Worm (Caenorhabditis elegans) whole organism, young adult: ENCODE results near the gene Y22D7AL.7.

Source experiments
- B0035.1 ChIP-seq: sonication (generic microtip); optimal IDR thresholded peaks from 2 replicates; lab custom pipeline; 2016; ENCODE audit warnings: missing genetic modification characterization, mild to moderate bottlenecking, missing compliant biosample characterization, missing genotype, missing genetic modification reagents
- C17E4.6 ChIP-seq: fragments of 200-800 bp; sonication (Bioruptor generic); IDR thresholded peaks from 2 replicates; pipeline ENCODE4 v1.3.6; 2022; ENCODE audit warnings: missing genetic modification reagents, missing genetic modification characterization, missing compliant biosample characterization
- D2030.7 ChIP-seq: fragments of 200-800 bp; sonication (Bioruptor generic); IDR thresholded peaks from 2 replicates; pipeline ENCODE4 v1.3.6; 2022; ENCODE audit warnings: missing genetic modification reagents, missing genetic modification characterization, missing compliant biosample characterization
- F23B12.7 ChIP-seq: sonication (generic microtip); optimal IDR thresholded peaks from 2 replicates; lab custom pipeline; 2017; ENCODE audit warnings: missing genetic modification characterization, mild to moderate bottlenecking, missing compliant biosample characterization, antibody characterized with exemption, moderate library complexity; ENCODE audit not compliant: insufficient read depth
- F33H1.4 ChIP-seq: fragments of 200-800 bp; sonication (Bioruptor generic); IDR thresholded peaks from 2 replicates; pipeline ENCODE4 v1.3.6; 2022; ENCODE audit warnings: missing genetic modification reagents, missing genetic modification characterization, missing compliant biosample characterization
- F37B4.10 ChIP-seq: fragments of 200-800 bp; sonication (Bioruptor generic); IDR thresholded peaks from 2 replicates; pipeline ENCODE4 v1.3.6; 2022; ENCODE audit warnings: missing genetic modification characterization, missing compliant biosample characterization
- F52B5.7 ChIP-seq: sonication (generic microtip); optimal IDR thresholded peaks from 2 replicates; lab custom pipeline; 2016; ENCODE audit warnings: mild to moderate bottlenecking, missing genetic modification characterization, missing compliant biosample characterization
- T07F8.4 ChIP-seq: sonication (generic microtip); optimal IDR thresholded peaks from 2 replicates; lab custom pipeline; 2016; ENCODE audit warnings: mild to moderate bottlenecking, missing genetic modification characterization, moderate library complexity, missing compliant biosample characterization
- Y56A3A.18 ChIP-seq: fragments of 200-800 bp; sonication (Bioruptor generic); IDR thresholded peaks from 2 replicates; pipeline ENCODE4 v1.3.6; 2022; ENCODE audit warnings: missing genetic modification reagents, missing genetic modification characterization, missing compliant biosample characterization
- ama-1 ChIP-seq, 3 experiments: fragments of 150-350 bp in 1 of 3; sonication (generic microtip) in 2 of 3; optimal IDR thresholded peaks; 2 replicates each; lab custom pipeline; 2014 to 2018; ENCODE audit warnings: missing biosample characterization in 2 of 3, missing genetic modification characterization in 2 of 3, missing genetic modification reagents in 2 of 3
- attf-5 ChIP-seq: fragments of 200-800 bp; sonication (Bioruptor generic); optimal IDR thresholded peaks from 2 replicates; lab custom pipeline; 2018; ENCODE audit warnings: mild to moderate bottlenecking, missing genetic modification characterization, missing compliant biosample characterization
- attf-6 ChIP-seq: fragments of 200-800 bp; sonication (Bioruptor generic); IDR thresholded peaks from 2 replicates; pipeline ENCODE4 v1.3.6; 2022; ENCODE audit warnings: missing genetic modification reagents, missing genetic modification characterization, missing compliant biosample characterization
- bed-2 ChIP-seq: fragments of 200-800 bp; sonication (Bioruptor generic); IDR thresholded peaks from 2 replicates; pipeline ENCODE4 v1.3.6; 2022; ENCODE audit warnings: missing genetic modification reagents, missing genetic modification characterization, missing compliant biosample characterization
- ccch-3 ChIP-seq: fragments of 200-800 bp; sonication (Bioruptor generic); optimal IDR thresholded peaks from 2 replicates; lab custom pipeline; 2018; ENCODE audit warnings: mild to moderate bottlenecking, missing genetic modification characterization, missing compliant biosample characterization
- cebp-2 ChIP-seq: fragments of 200-800 bp; sonication (Bioruptor generic); IDR thresholded peaks from 2 replicates; pipeline ENCODE4 v1.3.6; 2022; ENCODE audit warnings: missing genetic modification characterization, missing compliant biosample characterization
- ceh-100 ChIP-seq: fragments of 200-800 bp; sonication (Bioruptor generic); IDR thresholded peaks from 2 replicates; pipeline ENCODE4 v1.3.6; 2022; ENCODE audit warnings: missing genetic modification reagents, missing genetic modification characterization, missing compliant biosample characterization
- ceh-58 ChIP-seq: fragments of 200-800 bp; sonication (Bioruptor generic); IDR thresholded peaks from 2 replicates; pipeline ENCODE4 v1.3.6; 2022; ENCODE audit warnings: missing genetic modification characterization, missing compliant biosample characterization
- chd-7 ChIP-seq: sonication (generic microtip); optimal IDR thresholded peaks from 2 replicates; lab custom pipeline; 2016; ENCODE audit warnings: mild to moderate bottlenecking, missing genetic modification characterization, moderate library complexity, missing compliant biosample characterization
- dox-1 ChIP-seq: fragments of 200-800 bp; sonication (Bioruptor generic); IDR thresholded peaks from 2 replicates; pipeline ENCODE4 v1.3.6; 2022; ENCODE audit warnings: missing genetic modification reagents, missing genetic modification characterization, missing compliant biosample characterization
- dpl-1 ChIP-seq: fragments of 150-350 bp; optimal IDR thresholded peaks from 2 replicates; lab custom pipeline; 2014; ENCODE audit warnings: missing biosample characterization, missing genetic modification reagents, missing genetic modification characterization
- egl-44 ChIP-seq: fragments of 200-800 bp; sonication (Bioruptor generic); IDR thresholded peaks from 2 replicates; pipeline ENCODE4 v1.3.6; 2022; ENCODE audit warnings: missing genetic modification reagents, missing genetic modification characterization, missing compliant biosample characterization
- ekl-4 ChIP-seq: fragments of 200-800 bp; sonication (Bioruptor generic); IDR thresholded peaks from 2 replicates; pipeline ENCODE4 v1.3.6; 2022; ENCODE audit warnings: missing genetic modification reagents, missing genetic modification characterization, missing compliant biosample characterization
- hsf-1 ChIP-seq: fragments of 200-800 bp; sonication (Bioruptor generic); IDR thresholded peaks from 2 replicates; pipeline ENCODE4 v1.3.6; 2022; ENCODE audit warnings: missing genetic modification reagents, missing genetic modification characterization, missing compliant biosample characterization
- lin-35 ChIP-seq, 3 experiments: fragments of 150-350 bp in 2 of 3; sonication (generic microtip) in 1 of 3; optimal IDR thresholded peaks; 2 replicates each; lab custom pipeline; 2014 to 2018; ENCODE audit warnings: missing biosample characterization in 3 of 3, missing genetic modification characterization in 3 of 3, missing genetic modification reagents in 3 of 3
- madf-10 ChIP-seq: sonication (generic microtip); optimal IDR thresholded peaks from 2 replicates; lab custom pipeline; 2016; ENCODE audit warnings: mild to moderate bottlenecking, missing genetic modification characterization, missing compliant biosample characterization
- madf-8 ChIP-seq: fragments of 200-800 bp; sonication (Bioruptor generic); conservative IDR thresholded peaks from 2 replicates; pipeline ENCODE4 v1.3.6; 2022; ENCODE audit warnings: missing genetic modification reagents, missing genetic modification characterization, missing compliant biosample characterization
- mcd-1 ChIP-seq: fragments of 200-800 bp; sonication (Bioruptor generic); IDR thresholded peaks from 2 replicates; pipeline ENCODE4 v1.3.6; 2022; ENCODE audit warnings: missing genetic modification reagents, missing genetic modification characterization, missing compliant biosample characterization
- nhr-179 ChIP-seq: sonication (generic microtip); optimal IDR thresholded peaks from 2 replicates; lab custom pipeline; 2016; ENCODE audit warnings: mild to moderate bottlenecking, missing genetic modification characterization, missing compliant biosample characterization
- pbrm-1 ChIP-seq: fragments of 200-800 bp; sonication (Bioruptor generic); IDR thresholded peaks from 2 replicates; pipeline ENCODE4 v1.3.6; 2022; ENCODE audit warnings: missing genetic modification reagents, missing genetic modification characterization, missing compliant biosample characterization
- rcor-1 ChIP-seq: fragments of 200-800 bp; sonication (Bioruptor generic); IDR thresholded peaks from 2 replicates; pipeline ENCODE4 v1.3.6; 2022; ENCODE audit warnings: missing genetic modification reagents, missing genetic modification characterization, missing compliant biosample characterization
- rpc-1 ChIP-seq, 2 experiments: fragments of 150-350 bp in 1 of 2; sonication (generic microtip) in 1 of 2; optimal IDR thresholded peaks; 2 replicates each; lab custom pipeline; 2014 to 2018; ENCODE audit warnings: missing biosample characterization in 1 of 2, missing genetic modification characterization in 1 of 2, missing genetic modification reagents in 1 of 2, missing genotype in 1 of 2
- sdz-38 ChIP-seq: sonication (generic microtip); optimal IDR thresholded peaks from 2 replicates; lab custom pipeline; 2016; ENCODE audit warnings: missing genotype, missing genetic modification characterization, missing compliant biosample characterization
- sea-2 ChIP-seq: fragments of 200-800 bp; sonication (Bioruptor generic); IDR thresholded peaks from 2 replicates; pipeline ENCODE4 v1.3.6; 2022; ENCODE audit warnings: missing genetic modification characterization, missing compliant biosample characterization
- snpc-1.3 ChIP-seq: sonication (generic microtip); optimal IDR thresholded peaks from 2 replicates; lab custom pipeline; 2017; ENCODE audit warnings: missing genetic modification characterization, mild to moderate bottlenecking, missing compliant biosample characterization, antibody characterized with exemption, moderate library complexity, missing genotype, missing genetic modification reagents; ENCODE audit not compliant: insufficient read depth
- snpc-4 ChIP-seq, 5 experiments: fragments of 150-350 bp in 1 of 5; sonication (generic microtip) in 4 of 5; optimal IDR thresholded peaks; 2 replicates each; lab custom pipeline; 2014 to 2018; ENCODE audit warnings: missing genetic modification characterization in 5 of 5, missing biosample characterization in 3 of 5, antibody characterized with exemption in 2 of 5, mild to moderate bottlenecking in 2 of 5, missing compliant biosample characterization in 2 of 5, missing genotype in 2 of 5, moderate library complexity in 2 of 5, missing genetic modification reagents in 1 of 5
- tbx-9 ChIP-seq: sonication (generic microtip); optimal IDR thresholded peaks from 2 replicates; lab custom pipeline; 2016; ENCODE audit warnings: borderline replicate concordance, missing genetic modification characterization, inconsistent platforms, missing compliant biosample characterization
- xnd-1 ChIP-seq: sonication (generic microtip); optimal IDR thresholded peaks from 2 replicates; lab custom pipeline; 2016; ENCODE audit warnings: missing genotype, missing genetic modification reagents, missing genetic modification characterization, missing compliant biosample characterization
- zim-3 ChIP-seq: sonication (generic microtip); optimal IDR thresholded peaks from 2 replicates; lab custom pipeline; 2017; ENCODE audit warnings: mild to moderate bottlenecking, missing genetic modification characterization, moderate library complexity, missing compliant biosample characterization
- ztf-28 ChIP-seq: fragments of 200-800 bp; sonication (Bioruptor generic); IDR thresholded peaks from 2 replicates; pipeline ENCODE4 v1.3.6; 2022; ENCODE audit warnings: missing genetic modification reagents, missing genetic modification characterization, missing compliant biosample characterization
- ztf-3 ChIP-seq: fragments of 200-800 bp; sonication (Bioruptor generic); optimal IDR thresholded peaks from 2 replicates; lab custom pipeline; 2018; ENCODE audit warnings: mild to moderate bottlenecking, missing genetic modification characterization, missing compliant biosample characterization

Gene Y22D7AL.7

DNA sequence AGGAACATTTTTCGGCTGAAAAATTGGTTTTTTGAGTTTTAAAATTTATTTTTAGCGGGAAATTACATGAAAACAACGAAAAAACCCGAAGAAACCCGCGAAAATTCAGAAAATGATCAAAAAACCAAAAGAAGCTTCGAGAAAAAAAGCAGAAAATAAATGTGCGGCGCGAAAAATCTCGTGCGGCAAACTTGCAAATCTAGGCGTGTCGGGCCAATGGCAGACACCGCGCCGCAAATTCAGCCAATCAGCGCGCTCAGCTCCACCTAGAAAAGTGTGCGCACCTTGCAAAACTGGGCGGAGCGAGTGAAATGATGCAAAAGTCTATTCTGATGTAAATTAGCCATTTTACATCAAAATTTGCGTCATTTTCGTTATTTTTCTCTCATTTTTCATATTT lies 42.4 kb downstream of the Y22D7AL.7 start, which contains the start of gene Y22D7AL.10 (continued):
- TF ChIP-seq F23B12.7 (tag; lab: Kevin White, UChicago) (peak; percentile 91), bed-2 (GFP tag; lab: Robert Waterston, UW) (peak; percentile 95), pbrm-1 (GFP tag; lab: Robert Waterston, UW) (peak; percentile 99), T07F8.4 (tag; lab: Kevin White, UChicago) (peak; percentile 72), rcor-1 (GFP tag; lab: Robert Waterston, UW) (peak; percentile 97), cebp-2 (GFP tag; lab: Robert Waterston, UW) (peak; percentile 94), B0035.1 (tag; lab: Kevin White, UChicago) (peak; percentile 94), dpl-1 (peak; percentile 92), C17E4.6 (GFP tag; lab: Robert Waterston, UW) (peak; percentile 97), ccch-3 (GFP tag; lab: Kevin White, UChicago) (peak; percentile 24), ztf-3 (GFP tag; lab: Kevin White, UChicago) (peak; percentile 83), snpc-4 (GFP tag; optimal IDR thresholded peaks at IDR 0.05; lab: Kevin White, UChicago) (peak; percentile 73), snpc-4 (tag; optimal IDR thresholded peaks at IDR 0.05; lab: Kevin White, UChicago) (peak in 3 of 4 experiments; percentile 60 to 90 (median 77)), ekl-4 (peak; percentile 99), attf-5 (peak; percentile 95), zim-3 (peak; percentile 93), ceh-100 (peak; percentile 92), lin-35 (GFP tag; optimal IDR thresholded peaks at IDR 0.05; lab: Kevin White, UChicago) (peak; percentile 72 to 95 (median 94)), F37B4.10 (GFP tag; lab: Robert Waterston, UW) (peak; percentile 96), snpc-1.3 (tag; lab: Kevin White, UChicago) (peak; percentile 90), rpc-1 (optimal IDR thresholded peaks at IDR 0.05; lab: Kevin White, UChicago) (peak; percentile 90), rpc-1 (tag; optimal IDR thresholded peaks at IDR 0.05; lab: Kevin White, UChicago) (peak; percentile 8), madf-10 (peak; percentile 92), F52B5.7 (tag; lab: Kevin White, UChicago) (peak; percentile 94), sea-2 (GFP tag; lab: Robert Waterston, UW) (peak; percentile 68; the same call in 1 of the 2 replicates), Y56A3A.18 (GFP tag; lab: Robert Waterston, UW) (peak; percentile 97), ama-1 (optimal IDR thresholded peaks at IDR 0.05; lab: Kevin White, UChicago) (no peak), ama-1 (GFP tag; optimal IDR thresholded peaks at IDR 0.05; lab: Kevin White, UChicago) (peak in 1 of 2 experiments; percentile 67), mcd-1 (GFP tag; lab: Robert Waterston, UW) (peak; percentile 98), tbx-9 (tag; lab: Kevin White, UChicago) (peak; percentile 64), xnd-1 (tag; lab: Kevin White, UChicago) (peak; percentile 93), nhr-179 (no peak), dox-1 (GFP tag; lab: Robert Waterston, UW) (peak; percentile 99), madf-8 (GFP tag; lab: Robert Waterston, UW) (peak; percentile 92), sdz-38 (tag; lab: Kevin White, UChicago) (no peak), ztf-28 (GFP tag; lab: Robert Waterston, UW) (peak; percentile 93), ceh-58 (GFP tag; lab: Robert Waterston, UW) (no peak; the same call in 1 of the 2 replicates), chd-7 (tag; lab: Kevin White, UChicago) (peak; percentile 98), hsf-1 (peak; percentile 99), F33H1.4 (GFP tag; lab: Robert Waterston, UW) (peak; percentile 88), attf-6 (GFP tag; lab: Robert Waterston, UW) (peak; percentile 87), egl-44 (GFP tag; lab: Robert Waterston, UW) (peak; percentile 93), D2030.7 (GFP tag; lab: Robert Waterston, UW) (peak; percentile 99)
